Worm (Caenorhabditis elegans): ENCODE results near the gene spp-20.

DNA sequence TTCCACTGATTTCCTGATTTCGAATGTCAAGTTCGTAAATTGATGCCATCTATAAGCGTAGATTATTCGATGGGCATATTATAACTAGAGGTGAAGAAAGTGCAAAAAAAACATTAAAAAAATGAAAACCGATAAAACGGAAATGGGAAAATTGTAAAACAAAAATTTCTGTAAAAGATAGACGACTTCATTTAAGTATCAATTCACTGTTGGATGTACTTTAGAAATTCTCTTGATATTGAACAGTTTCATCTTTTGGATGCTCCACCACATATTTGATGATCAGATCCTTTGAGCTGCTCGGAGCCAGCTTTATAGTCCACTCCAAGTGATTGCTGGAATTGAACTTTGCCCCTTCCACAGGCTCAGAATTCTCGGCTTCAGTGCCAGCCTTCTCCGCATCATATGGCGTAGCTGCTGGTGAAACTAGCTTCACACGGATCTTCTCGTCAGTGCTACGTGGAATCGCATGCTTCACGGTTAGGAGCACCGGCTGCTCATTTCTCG is 44.6 kb upstream of the spp-20 start, which contains the start of gene ZK1055.6:
- TF ChIP-seq tab-1 (GFP tag; IDR thresholded peaks at IDR 0.05) (no peak), flt-1 (GFP tag; IDR thresholded peaks at IDR 0.05) (no peak), med-1 (GFP tag; optimal IDR thresholded peaks at IDR 0.05; ENCODE audit: insufficient read depth) (no peak), ztf-29 (GFP tag; IDR thresholded peaks at IDR 0.05) (no peak), klf-2 (GFP tag; conservative IDR thresholded peaks at IDR 0.05) (no peak)
